Fruit fly (Drosophila melanogaster) whole organism, embryonic: ENCODE data around the gene CG32243.

Experiments
- CG10267 ChIP-seq: fragments of 200-800 bp; sonication (Bioruptor generic); optimal IDR thresholded peaks from 2 replicates; lab custom pipeline; 2018; ENCODE audit warnings: missing biosample characterization, mild to moderate bottlenecking, missing genetic modification characterization, moderate library complexity
- CG12659 ChIP-seq: fragments of 200-800 bp; sonication (Bioruptor generic); optimal IDR thresholded peaks from 3 replicates; lab custom pipeline; 2017; ENCODE audit warnings: mild to moderate bottlenecking, missing biosample characterization, missing genetic modification reagents, missing genetic modification characterization
- Gug ChIP-seq: fragments of 200-800 bp; sonication (Bioruptor generic); IDR thresholded peaks from 4 replicates; pipeline ENCODE4 v1.3.6; 2022; ENCODE audit warnings: missing biosample characterization, missing genetic modification characterization
- HHEX ChIP-seq: fragments of 200-800 bp; sonication (Bioruptor generic); optimal IDR thresholded peaks from 3 replicates; lab custom pipeline; 2017; ENCODE audit warnings: missing biosample characterization, mild to moderate bottlenecking, missing genetic modification characterization, missing genetic modification reagents
- Hmx ChIP-seq: fragments of 200-800 bp; sonication (Bioruptor generic); optimal IDR thresholded peaks from 2 replicates; lab custom pipeline; 2016; ENCODE audit warnings: missing biosample characterization, missing genetic modification characterization
- usp ChIP-seq: fragments of >200 bp; optimal IDR thresholded peaks from 2 replicates; lab custom pipeline; 2017; ENCODE audit warnings: missing biosample characterization, missing genetic modification characterization

dm6 chr3L:4531941-4532478 lies 9.0 kb downstream of the CG32243 start, which contains the start of gene Tie:
- TF ChIP-seq CG10267 (no peak), CG12659 (no peak), Gug (GFP tag; lab: Robert Waterston, UW) (no peak), usp (no peak), Hmx (GFP tag; lab: Kevin White, UChicago) (no peak), HHEX (GFP tag; lab: Kevin White, UChicago) (no peak)
